Fruit fly (Drosophila melanogaster): ENCODE results near the gene RFeSP.

RFeSP gene

dm6 chr2L:1646499-1646898 is 32.5 kb upstream of the RFeSP start (continued):
- TF ChIP-seq Gsc (GFP tag; IDR thresholded peaks at IDR 0.05) (no peak), CG1832 (GFP tag; optimal IDR thresholded peaks at IDR 0.05) (no peak), E2f2 (GFP tag; IDR thresholded peaks at IDR 0.05) (0 out of 2 replicates have a peak, but pooled peaks have one; percentile 19), pho (GFP tag; optimal IDR thresholded peaks at IDR 0.05) (no peak), tx (GFP tag; optimal IDR thresholded peaks at IDR 0.05) (no peak), pita (GFP tag; optimal IDR thresholded peaks at IDR 0.05) (no peak), dmrt99B (tag; optimal IDR thresholded peaks at IDR 0.05) (peak; percentile 69), toy (GFP tag; IDR thresholded peaks at IDR 0.05) (no peak), Aef1 (GFP tag; IDR thresholded peaks at IDR 0.05) (no peak), CG2678 (tag; optimal IDR thresholded peaks at IDR 0.05) (peak; percentile 56), Dbx (GFP tag; IDR thresholded peaks at IDR 0.05) (no peak), gsb-n (tag; optimal IDR thresholded peaks at IDR 0.05) (peak; percentile 36), CG14441 (GFP tag; IDR thresholded peaks at IDR 0.05) (no peak), pzg (GFP tag; optimal IDR thresholded peaks at IDR 0.05) (no peak), CG10321 (GFP tag; IDR thresholded peaks at IDR 0.05) (no peak), al (GFP tag; IDR thresholded peaks at IDR 0.05) (no peak), shn (GFP tag; optimal IDR thresholded peaks at IDR 0.05) (no peak), wor (GFP tag; IDR thresholded peaks at IDR 0.05) (0 out of 2 replicates have a peak, but pooled peaks have one; percentile 36), CG6683 (GFP tag; optimal IDR thresholded peaks at IDR 0.05) (no peak), dmrt11E (tag; optimal IDR thresholded peaks at IDR 0.05) (no peak), sc (optimal IDR thresholded peaks at IDR 0.05) (no peak), sc (GFP tag; optimal IDR thresholded peaks at IDR 0.05) (no peak), Sry-β (GFP tag; optimal IDR thresholded peaks at IDR 0.05) (no peak), CG5180 (GFP tag; optimal IDR thresholded peaks at IDR 0.05) (peak; percentile 66), Sin3A (optimal IDR thresholded peaks at IDR 0.05) (no peak), br (optimal IDR thresholded peaks at IDR 0.05) (no peak), Six4 (GFP tag; optimal IDR thresholded peaks at IDR 0.05) (no peak), PHDP (tag; optimal IDR thresholded peaks at IDR 0.05) (no peak), Hr51 (GFP tag; optimal IDR thresholded peaks at IDR 0.05) (peak in 1 of 2 experiments; percentile 31), CG17912 (GFP tag; optimal IDR thresholded peaks at IDR 0.05) (no peak), usp (GFP tag; optimal IDR thresholded peaks at IDR 0.05) (no peak), lbe (GFP tag; optimal IDR thresholded peaks at IDR 0.05) (no peak), chinmo (GFP tag; IDR thresholded peaks at IDR 0.05; ENCODE audit: partially characterized antibody) (no peak), CG13424 (tag; optimal IDR thresholded peaks at IDR 0.05) (peak; percentile 33), gfzf (GFP tag; optimal IDR thresholded peaks at IDR 0.05) (no peak), lola (GFP tag; optimal IDR thresholded peaks at IDR 0.05) (peak in 1 of 3 experiments; percentile 4), zfh2 (GFP tag; optimal IDR thresholded peaks at IDR 0.05) (no peak), Tbp (GFP tag; optimal IDR thresholded peaks at IDR 0.05) (no peak), unpg (GFP tag; optimal IDR thresholded peaks at IDR 0.05) (peak; percentile 23), CG17802 (tag; optimal IDR thresholded peaks at IDR 0.05) (no peak), ato (GFP tag; IDR thresholded peaks at IDR 0.05; ENCODE audit: partially characterized antibody) (no peak), slbo (GFP tag; IDR thresholded peaks at IDR 0.05) (no peak), Asciz (GFP tag; optimal IDR thresholded peaks at IDR 0.05) (peak; percentile 49), Taf1 (GFP tag; IDR thresholded peaks at IDR 0.05) (no peak), CG18764 (GFP tag; optimal IDR thresholded peaks at IDR 0.05) (no peak), Spps (tag; optimal IDR thresholded peaks at IDR 0.05) (no peak), C15 (GFP tag; IDR thresholded peaks at IDR 0.05) (no peak), h (optimal IDR thresholded peaks at IDR 0.05) (no peak), tna (GFP tag; IDR thresholded peaks at IDR 0.05; ENCODE audit: partially characterized antibody) (no peak), insv (GFP tag; optimal IDR thresholded peaks at IDR 0.05) (no peak), CG8359 (GFP tag; optimal IDR thresholded peaks at IDR 0.05; ENCODE audit: borderline replicate concordance) (no peak), Trl (optimal IDR thresholded peaks at IDR 0.05) (no peak), Trl (GFP tag; optimal IDR thresholded peaks at IDR 0.05) (no peak)

All from whole organism, embryonic.